Fruit fly (Drosophila melanogaster): ENCODE data around the gene CG3857.

The CG3857 gene

DNA sequence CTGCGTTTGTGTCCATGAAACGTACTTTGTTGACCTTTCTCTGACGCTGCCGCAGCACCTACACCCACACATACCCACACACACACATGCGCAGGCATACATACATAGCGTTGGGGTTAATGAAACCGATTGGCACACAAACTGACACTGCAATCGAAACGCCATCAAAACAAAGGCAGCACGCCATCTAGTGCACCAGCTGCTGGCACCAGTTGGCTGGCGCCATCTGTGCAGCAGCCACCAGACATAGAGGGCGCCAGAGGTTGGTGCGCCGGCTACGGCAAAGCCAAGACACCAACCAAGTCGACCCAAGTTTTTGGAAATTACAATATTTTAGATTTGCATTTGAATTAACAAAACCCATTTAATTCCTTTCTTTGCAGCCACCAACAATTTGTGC, 13.1 kb upstream of the CG3857 start (continued):
- TF ChIP-seq Blimp-1 (GFP tag; optimal IDR thresholded peaks at IDR 0.05) (peak; percentile 51), vnd (GFP tag; IDR thresholded peaks at IDR 0.05; ENCODE audit: partially characterized antibody) (no peak), pros (GFP tag; optimal IDR thresholded peaks at IDR 0.05) (no peak), CG17186 (GFP tag; optimal IDR thresholded peaks at IDR 0.05) (no peak), CG11085 (GFP tag; IDR thresholded peaks at IDR 0.05) (peak; percentile 78), dpn (GFP tag; optimal IDR thresholded peaks at IDR 0.05) (peak; percentile 83 to 84), Lim3 (GFP tag; IDR thresholded peaks at IDR 0.05) (no peak), CG4360 (GFP tag; IDR thresholded peaks at IDR 0.05) (no peak), CG2889 (GFP tag; IDR thresholded peaks at IDR 0.05) (no peak), TFAM (GFP tag; optimal IDR thresholded peaks at IDR 0.05) (no peak), H15 (GFP tag; IDR thresholded peaks at IDR 0.05) (peak; percentile 68; the same call in 2 of the 3 replicates), CG6813 (GFP tag; optimal IDR thresholded peaks at IDR 0.05) (no peak), CG13424 (tag; optimal IDR thresholded peaks at IDR 0.05) (peak; percentile 38), CG7839 (tag; optimal IDR thresholded peaks at IDR 0.05) (peak; percentile 49), CG4854 (GFP tag; optimal IDR thresholded peaks at IDR 0.05) (peak; percentile 50), CG6854 (GFP tag; optimal IDR thresholded peaks at IDR 0.05) (no peak), al (GFP tag; IDR thresholded peaks at IDR 0.05) (0 out of 2 replicates have a peak, but pooled peaks have one; percentile 20), Myb (GFP tag; optimal IDR thresholded peaks at IDR 0.05) (peak; percentile 73), CG4820 (GFP tag; optimal IDR thresholded peaks at IDR 0.05) (peak; percentile 63), Nf-YB (GFP tag; optimal IDR thresholded peaks at IDR 0.05) (no peak), CG7745 (tag; optimal IDR thresholded peaks at IDR 0.05) (no peak), CG3407 (GFP tag; optimal IDR thresholded peaks at IDR 0.05) (no peak), CG3281 (GFP tag; optimal IDR thresholded peaks at IDR 0.05) (no peak), esg (GFP tag; conservative IDR thresholded peaks at IDR 0.05) (peak; percentile 37; the same call in 1 of the 2 replicates), Kr (GFP tag; optimal IDR thresholded peaks at IDR 0.05) (no peak), CG1792 (GFP tag; optimal IDR thresholded peaks at IDR 0.05) (peak; percentile 56), CG13894 (tag; optimal IDR thresholded peaks at IDR 0.05) (peak; percentile 6), YL-1 (GFP tag; optimal IDR thresholded peaks at IDR 0.05) (no peak), luna (GFP tag; optimal IDR thresholded peaks at IDR 0.05) (peak; percentile 40), CG3065 (GFP tag; optimal IDR thresholded peaks at IDR 0.05) (peak; percentile 15), MESR4 (GFP tag; optimal IDR thresholded peaks at IDR 0.05) (no peak), CG8478 (optimal IDR thresholded peaks at IDR 0.05) (peak; percentile 93), CG1603 (tag; optimal IDR thresholded peaks at IDR 0.05) (peak; percentile 72), CTCF (GFP tag; optimal IDR thresholded peaks at IDR 0.05) (peak; percentile 99), CG10267 (tag; optimal IDR thresholded peaks at IDR 0.05) (peak; percentile 63), Mad (GFP tag; optimal IDR thresholded peaks at IDR 0.05) (peak; percentile 49), dmrt99B (tag; optimal IDR thresholded peaks at IDR 0.05) (no peak), CG12236 (GFP tag; optimal IDR thresholded peaks at IDR 0.05) (no peak), Side (GFP tag; optimal IDR thresholded peaks at IDR 0.05) (peak; percentile 73), Dbx (GFP tag; IDR thresholded peaks at IDR 0.05) (peak; percentile 90), HHEX (GFP tag; optimal IDR thresholded peaks at IDR 0.05) (peak; percentile 29), CG15601 (tag; optimal IDR thresholded peaks at IDR 0.05) (peak; percentile 3), CG31388 (GFP tag; optimal IDR thresholded peaks at IDR 0.05) (peak; percentile 43), nom (GFP tag; optimal IDR thresholded peaks at IDR 0.05) (no peak), lov (optimal IDR thresholded peaks at IDR 0.05) (no peak), lov (GFP tag; IDR thresholded peaks at IDR 0.05) (no peak), CG3847 (GFP tag; IDR thresholded peaks at IDR 0.05) (peak; percentile 65), Atf3 (GFP tag; optimal IDR thresholded peaks at IDR 0.05) (peak; percentile 39), Sry-δ (GFP tag; optimal IDR thresholded peaks at IDR 0.05) (peak; percentile 66), prd (optimal IDR thresholded peaks at IDR 0.05) (no peak), prd (GFP tag; IDR thresholded peaks at IDR 0.05) (peak; percentile 85), CG7928 (GFP tag; optimal IDR thresholded peaks at IDR 0.05) (peak; percentile 9)

Data from whole organism, embryonic.